Worm (Caenorhabditis elegans): ENCODE measurements around the gene F42G2.2.

DNA sequence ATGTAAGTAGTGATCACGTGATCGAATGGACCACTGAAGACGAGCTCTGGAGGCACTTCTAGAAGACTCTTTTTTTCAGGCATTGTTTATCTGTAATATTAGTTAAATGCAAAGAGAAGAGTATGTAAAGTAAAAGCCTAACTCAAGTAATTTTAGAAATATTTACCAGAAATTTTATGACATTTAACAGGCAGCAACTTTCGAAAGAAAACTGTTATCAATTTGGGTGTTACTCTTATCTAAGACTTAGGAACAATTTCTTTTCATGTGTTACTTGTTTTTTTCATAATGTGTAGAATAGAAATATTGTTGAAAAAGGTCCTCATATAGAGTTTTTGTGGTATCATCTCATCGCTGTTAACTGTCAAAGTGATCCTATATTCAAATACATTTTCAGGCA lies 4.1 kb upstream of the F42G2.2 start, which contains the start of the genes F42G2.5 and F42G2.7:
- TF ChIP-seq hnd-1 (tag; optimal IDR thresholded peaks at IDR 0.05) (no peak), hmg-4 (GFP tag; optimal IDR thresholded peaks at IDR 0.05) (no peak), aly-1 (tag; optimal IDR thresholded peaks at IDR 0.05) (no peak), ama-1 (optimal IDR thresholded peaks at IDR 0.05) (no peak), tra-4 (tag; optimal IDR thresholded peaks at IDR 0.05) (no peak), B0310.2 (tag; optimal IDR thresholded peaks at IDR 0.05) (no peak), ceh-13 (GFP tag; optimal IDR thresholded peaks at IDR 0.05) (no peak), ets-7 (tag; optimal IDR thresholded peaks at IDR 0.05) (no peak), hmbx-1 (tag; optimal IDR thresholded peaks at IDR 0.05) (no peak)
